Worm (Caenorhabditis elegans) whole organism, mixed stage, embryonic: ENCODE results near the gene ift-81.

ENCODE experiments used
- elt-1 ChIP-seq: sonication (generic microtip); optimal IDR thresholded peaks from 2 replicates; lab custom pipeline; 2017; ENCODE audit warnings: missing genetic modification characterization, mild to moderate bottlenecking, missing compliant biosample characterization, antibody characterized with exemption, moderate library complexity, borderline replicate concordance; ENCODE audit not compliant: insufficient read depth
- hlh-1 ChIP-seq: fragments of 150-350 bp; optimal IDR thresholded peaks from 2 replicates; lab custom pipeline; 2014; ENCODE audit warnings: missing biosample characterization, missing genetic modification reagents, missing genetic modification characterization
- mep-1 ChIP-seq: fragments of 150-350 bp; optimal IDR thresholded peaks from 2 replicates; lab custom pipeline; 2017; ENCODE audit warnings: missing biosample characterization, missing genetic modification reagents, missing genetic modification characterization, inconsistent platforms
- mls-2 ChIP-seq: sonication (generic microtip); optimal IDR thresholded peaks from 2 replicates; lab custom pipeline; 2016; ENCODE audit warnings: mild to moderate bottlenecking, missing genetic modification characterization, moderate library complexity, missing compliant biosample characterization
- nhr-76 ChIP-seq: sonication (generic microtip); optimal IDR thresholded peaks from 2 replicates; lab custom pipeline; 2017; ENCODE audit warnings: missing biosample characterization, missing genetic modification characterization
- snpc-4 ChIP-seq: fragments of 150-350 bp; optimal IDR thresholded peaks from 2 replicates; lab custom pipeline; 2014; ENCODE audit warnings: missing biosample characterization, missing genetic modification characterization
- unc-39 ChIP-seq: fragments of 150-350 bp; optimal IDR thresholded peaks from 2 replicates; lab custom pipeline; 2014; ENCODE audit warnings: missing biosample characterization, missing genetic modification characterization
- ztf-11 ChIP-seq: fragments of 150-350 bp; optimal IDR thresholded peaks from 2 replicates; lab custom pipeline; 2014; ENCODE audit warnings: missing biosample characterization, missing genetic modification characterization

DNA sequence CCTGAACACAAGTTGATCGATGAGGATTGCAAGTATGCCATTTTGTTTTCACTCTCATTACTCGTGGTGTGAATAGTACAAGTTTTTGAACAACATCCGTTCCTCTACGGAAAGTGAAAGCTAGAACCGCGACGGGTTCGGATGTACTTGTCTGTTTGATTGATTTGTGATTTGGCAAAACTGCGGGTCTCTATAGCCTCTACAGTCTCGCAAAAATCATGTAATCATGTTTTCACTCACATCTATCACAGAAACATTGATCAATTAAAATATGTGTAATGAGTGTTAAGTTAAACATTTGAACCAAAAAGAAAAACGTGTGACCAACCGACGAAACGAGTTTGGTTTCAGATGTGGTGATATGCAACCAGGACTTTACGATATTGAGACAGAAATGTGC, 41.0 kb downstream of the ift-81 start:
- TF ChIP-seq mep-1 (tag; lab: Kevin White, UChicago) = no peak
- no peak for TF ChIP-seq unc-39 (tag; lab: Kevin White, UChicago)
- no peak for TF ChIP-seq ztf-11 (tag; lab: Kevin White, UChicago)
- TF ChIP-seq snpc-4 (tag; lab: Kevin White, UChicago) = no peak
- no peak for TF ChIP-seq nhr-76 (tag; lab: Kevin White, UChicago)
- TF ChIP-seq elt-1 = no peak
- no peak for TF ChIP-seq hlh-1 (tag; lab: Kevin White, UChicago)
- no peak for TF ChIP-seq mls-2 (tag; lab: Kevin White, UChicago)
